Worm (Caenorhabditis elegans) whole organism, midembryonic: Measurements from ENCODE around the gene C01G12.16.

ENCODE experiments used
- cog-1 ChIP-seq: sonication (generic microtip); optimal IDR thresholded peaks from 2 replicates; lab custom pipeline; 2016; ENCODE audit warnings: missing genetic modification characterization, missing compliant biosample characterization
- flt-1 ChIP-seq: fragments of 200-800 bp; sonication (Bioruptor generic); IDR thresholded peaks from 2 replicates; pipeline ENCODE4 v1.3.6; 2022; ENCODE audit warnings: missing genetic modification characterization, missing compliant biosample characterization
- klf-2 ChIP-seq: fragments of 200-800 bp; sonication (Bioruptor generic); conservative IDR thresholded peaks from 2 replicates; pipeline ENCODE4 v1.3.6; 2022; ENCODE audit warnings: missing genetic modification reagents, missing genetic modification characterization, missing compliant biosample characterization
- med-1 ChIP-seq: sonication (generic microtip); optimal IDR thresholded peaks from 2 replicates; lab custom pipeline; 2017; ENCODE audit warnings: missing genetic modification characterization, mild to moderate bottlenecking, missing compliant biosample characterization, antibody characterized with exemption, missing genetic modification reagents; ENCODE audit not compliant: insufficient read depth
- tab-1 ChIP-seq: fragments of 200-800 bp; sonication (Bioruptor generic); IDR thresholded peaks from 2 replicates; pipeline ENCODE4 v1.3.6; 2022; ENCODE audit warnings: missing genetic modification characterization, missing compliant biosample characterization
- ztf-29 ChIP-seq: fragments of 200-800 bp; sonication (Bioruptor generic); IDR thresholded peaks from 2 replicates; pipeline ENCODE4 v1.3.6; 2022; ENCODE audit warnings: missing genetic modification reagents, missing genetic modification characterization, missing compliant biosample characterization

DNA sequence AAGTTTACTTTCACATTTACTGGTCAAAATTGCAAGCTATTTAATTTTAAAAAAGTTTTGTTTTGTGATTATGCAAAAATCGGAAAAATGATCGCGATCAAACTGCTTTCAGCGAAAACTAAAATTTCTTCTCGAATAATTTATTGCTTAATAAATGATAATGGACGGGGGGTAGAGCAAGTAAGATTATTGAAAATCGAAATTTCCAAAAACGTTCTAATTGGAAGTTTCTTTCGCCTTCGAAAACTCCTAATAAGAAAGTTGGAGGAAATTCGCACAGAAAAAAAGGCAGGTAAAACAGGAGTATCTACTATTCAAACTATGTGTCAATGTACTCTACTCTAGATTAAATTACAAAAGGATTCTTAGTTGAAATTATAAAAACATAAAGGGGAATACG lies 11.2 kb downstream of the C01G12.16 start:
- TF ChIP-seq med-1 (no peak), flt-1 (GFP tag; lab: Robert Waterston, UW) (no peak), ztf-29 (GFP tag; lab: Robert Waterston, UW) (no peak), cog-1 (tag; lab: Kevin White, UChicago) (no peak), tab-1 (GFP tag; lab: Robert Waterston, UW) (no peak), klf-2 (GFP tag; lab: Robert Waterston, UW) (no peak)
